Worm (Caenorhabditis elegans) whole organism, L1 larva: ENCODE measurements around the gene srt-35.
"Not testable (repeated sequence)": the region's sequence is repeated elsewhere in the genome, so short reads cannot be mapped to it uniquely, and the experiment has no call there.

Source experiments
- F16B12.6 ChIP-seq: fragments of 150-350 bp; optimal IDR thresholded peaks from 2 replicates; lab custom pipeline; 2014; ENCODE audit warnings: missing biosample characterization, missing genetic modification characterization
- Y116A8C.19 ChIP-seq: sonication (generic microtip); optimal IDR thresholded peaks from 2 replicates; lab custom pipeline; 2016; ENCODE audit warnings: missing compliant biosample characterization, missing genetic modification characterization, borderline replicate concordance
- aha-1 ChIP-seq: fragments of 150-350 bp; optimal IDR thresholded peaks from 2 replicates; lab custom pipeline; 2014; ENCODE audit warnings: missing biosample characterization, missing genetic modification characterization
- alr-1 ChIP-seq: fragments of 200-800 bp; sonication (Bioruptor generic); optimal IDR thresholded peaks from 2 replicates; lab custom pipeline; 2018; ENCODE audit warnings: borderline replicate concordance, mild to moderate bottlenecking, missing genetic modification characterization, missing compliant biosample characterization
- blmp-1 ChIP-seq: fragments of 150-350 bp; optimal IDR thresholded peaks from 2 replicates; lab custom pipeline; 2014; ENCODE audit warnings: missing biosample characterization, missing genetic modification characterization
- ceh-63 ChIP-seq: fragments of 200-800 bp; sonication (Bioruptor generic); optimal IDR thresholded peaks from 2 replicates; lab custom pipeline; 2018; ENCODE audit warnings: mild to moderate bottlenecking, missing genetic modification characterization, missing compliant biosample characterization
- ceh-8 ChIP-seq: fragments of 200-800 bp; sonication (Bioruptor generic); optimal IDR thresholded peaks from 2 replicates; lab custom pipeline; 2018; ENCODE audit warnings: mild to moderate bottlenecking, missing genetic modification characterization, moderate library complexity, missing compliant biosample characterization
- ceh-82 ChIP-seq, 3 experiments: fragments of 150-350 bp in 1 of 3; sonication (generic microtip) in 2 of 3; optimal IDR thresholded peaks; 2 replicates each; lab custom pipeline; 2014 to 2017; ENCODE audit warnings: missing biosample characterization in 3 of 3, missing genetic modification characterization in 3 of 3
- ceh-90 ChIP-seq: sonication (generic microtip); optimal IDR thresholded peaks from 2 replicates; lab custom pipeline; 2016; ENCODE audit warnings: missing genetic modification characterization, missing compliant biosample characterization
- ces-1 ChIP-seq: fragments of 150-350 bp; optimal IDR thresholded peaks from 2 replicates; lab custom pipeline; 2014; ENCODE audit warnings: missing biosample characterization, missing genetic modification reagents, missing genetic modification characterization
- dpl-1 ChIP-seq, 3 experiments: fragments of 150-350 bp in 2 of 3; sonication (generic microtip) in 1 of 3; optimal IDR thresholded peaks; 2 replicates each; lab custom pipeline; 2014 to 2017; ENCODE audit warnings: missing biosample characterization in 3 of 3, missing genetic modification characterization in 3 of 3, missing genetic modification reagents in 3 of 3
- elt-2 ChIP-seq: sonication (generic microtip); optimal IDR thresholded peaks from 2 replicates; lab custom pipeline; 2016; ENCODE audit warnings: missing genetic modification characterization, mild to moderate bottlenecking, inconsistent platforms, missing compliant biosample characterization, missing genetic modification reagents
- elt-3 ChIP-seq, 6 experiments: fragments of 150-350 bp in 1 of 6; sonication (generic microtip); optimal IDR thresholded peaks; 2 replicates each; lab custom pipeline; 2017 to 2018; ENCODE audit warnings: missing biosample characterization in 6 of 6, missing genetic modification characterization in 6 of 6, inconsistent platforms in 1 of 6
- fkh-10 ChIP-seq: sonication (generic microtip); optimal IDR thresholded peaks from 2 replicates; lab custom pipeline; 2017; ENCODE audit warnings: missing biosample characterization, missing genetic modification reagents, missing genetic modification characterization
- fkh-4 ChIP-seq: sonication (generic microtip); optimal IDR thresholded peaks from 2 replicates; lab custom pipeline; 2016; ENCODE audit warnings: missing compliant biosample characterization, missing genetic modification characterization, borderline replicate concordance
- hlh-4 ChIP-seq: sonication (generic microtip); optimal IDR thresholded peaks from 2 replicates; lab custom pipeline; 2016; ENCODE audit warnings: mild to moderate bottlenecking, missing genetic modification characterization, missing compliant biosample characterization
- lin-14 ChIP-seq: fragments of 200-800 bp; sonication (Bioruptor generic); optimal IDR thresholded peaks from 2 replicates; lab custom pipeline; 2018; ENCODE audit warnings: mild to moderate bottlenecking, missing genetic modification characterization, moderate library complexity, missing compliant biosample characterization
- lin-39 ChIP-seq: fragments of 150-350 bp; optimal IDR thresholded peaks from 2 replicates; lab custom pipeline; 2014; ENCODE audit warnings: missing biosample characterization, missing genetic modification reagents, missing genetic modification characterization
- lsy-2 ChIP-seq, 2 experiments: fragments of 150-350 bp; optimal IDR thresholded peaks; 2 replicates each; lab custom pipeline; 2014; ENCODE audit warnings: missing biosample characterization in 2 of 2, missing genetic modification characterization in 2 of 2
- mab-9 ChIP-seq: fragments of 200-800 bp; sonication (Bioruptor generic); IDR thresholded peaks from 2 replicates; pipeline ENCODE4 v1.3.6; 2022; ENCODE audit warnings: missing genetic modification reagents, missing genetic modification characterization, missing compliant biosample characterization
- mdl-1 ChIP-seq, 2 experiments: fragments of 150-350 bp; optimal IDR thresholded peaks; 2 replicates each; lab custom pipeline; 2014 to 2017; ENCODE audit warnings: missing biosample characterization in 2 of 2, missing genetic modification characterization in 2 of 2, inconsistent platforms in 1 of 2
- nhr-76 ChIP-seq: sonication (generic microtip); optimal IDR thresholded peaks from 2 replicates; lab custom pipeline; 2017; ENCODE audit warnings: missing biosample characterization, missing genetic modification characterization
- nhr-77 ChIP-seq: fragments of 150-350 bp; optimal IDR thresholded peaks from 2 replicates; lab custom pipeline; 2014; ENCODE audit warnings: missing biosample characterization, missing genetic modification characterization
- nhr-84 ChIP-seq: sonication (generic microtip); optimal IDR thresholded peaks from 2 replicates; lab custom pipeline; 2017; ENCODE audit warnings: missing biosample characterization, missing genetic modification characterization
- nhr-90 ChIP-seq: sonication (generic microtip); optimal IDR thresholded peaks from 2 replicates; lab custom pipeline; 2016; ENCODE audit warnings: mild to moderate bottlenecking, missing genetic modification characterization, missing compliant biosample characterization; ENCODE audit not compliant: poor library complexity
- pag-3 ChIP-seq: sonication (generic microtip); optimal IDR thresholded peaks from 2 replicates; lab custom pipeline; 2017; ENCODE audit warnings: missing genetic modification characterization, mild to moderate bottlenecking, missing compliant biosample characterization, antibody characterized with exemption, borderline replicate concordance; ENCODE audit not compliant: insufficient read depth
- pax-3 ChIP-seq: fragments of 200-800 bp; sonication (Bioruptor generic); optimal IDR thresholded peaks from 2 replicates; lab custom pipeline; 2018; ENCODE audit warnings: mild to moderate bottlenecking, missing genetic modification characterization, moderate library complexity, missing compliant biosample characterization
- pqm-1 ChIP-seq: sonication (generic microtip); optimal IDR thresholded peaks from 3 replicates; lab custom pipeline; 2017; ENCODE audit warnings: missing biosample characterization, missing genetic modification characterization
- skn-1 ChIP-seq: fragments of 150-350 bp; optimal IDR thresholded peaks from 2 replicates; lab custom pipeline; 2014; ENCODE audit warnings: missing biosample characterization, missing genetic modification characterization
- sox-4 ChIP-seq: sonication (generic microtip); optimal IDR thresholded peaks from 2 replicates; lab custom pipeline; 2016; ENCODE audit warnings: missing genetic modification characterization, missing compliant biosample characterization
- sup-37 ChIP-seq: fragments of 200-800 bp; sonication (Bioruptor generic); optimal IDR thresholded peaks from 2 replicates; lab custom pipeline; 2018; ENCODE audit warnings: mild to moderate bottlenecking, missing genetic modification characterization, missing compliant biosample characterization
- tbx-2 ChIP-seq: sonication (generic microtip); optimal IDR thresholded peaks from 2 replicates; lab custom pipeline; 2016; ENCODE audit warnings: missing genetic modification characterization, missing compliant biosample characterization
- unc-62 ChIP-seq: fragments of 150-350 bp; optimal IDR thresholded peaks from 2 replicates; lab custom pipeline; 2014; ENCODE audit warnings: missing biosample characterization, missing genetic modification reagents, missing genetic modification characterization
- vab-15 ChIP-seq: sonication (generic microtip); optimal IDR thresholded peaks from 2 replicates; lab custom pipeline; 2017; ENCODE audit warnings: missing genotype, mild to moderate bottlenecking, missing genetic modification characterization, missing compliant biosample characterization
- ztf-4 ChIP-seq: fragments of 150-350 bp; optimal IDR thresholded peaks from 2 replicates; lab custom pipeline; 2014; ENCODE audit warnings: missing biosample characterization, missing genetic modification characterization

The srt-35 gene

DNA sequence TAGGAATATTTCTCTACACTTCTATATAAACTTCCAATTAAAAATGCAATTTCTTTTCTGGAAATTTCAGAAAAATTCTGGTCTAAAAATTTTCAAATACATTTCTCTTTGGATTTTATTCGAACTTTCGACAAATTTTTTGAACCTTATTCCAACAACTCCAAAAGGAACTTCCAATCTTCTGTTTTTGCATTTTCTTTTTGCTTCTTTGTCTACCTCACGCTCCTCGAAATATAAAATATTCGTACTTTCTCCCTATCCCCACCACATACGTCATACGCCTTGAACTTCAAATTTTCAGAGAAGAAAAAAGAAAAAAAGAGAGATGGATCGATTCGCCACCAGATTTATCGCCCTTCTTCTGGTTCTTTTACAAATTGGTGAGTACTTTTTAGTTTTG is 45.1 kb downstream of the srt-35 start, which contains the start of gene nlp-9:
Gene nlp-9 (plus strand): TSS at position 301 of the 400 bp plus-strand sequence.
- TF ChIP-seq dpl-1 (GFP tag; optimal IDR thresholded peaks at IDR 0.05; lab: Kevin White, UChicago) (no peak), elt-2 (no peak), unc-62 (GFP tag; lab: Kevin White, UChicago) (no peak), lin-14 (no peak), mdl-1 (tag; optimal IDR thresholded peaks at IDR 0.05; lab: Kevin White, UChicago) (no peak), ceh-63 (GFP tag; lab: Kevin White, UChicago) (no peak), pax-3 (tag; lab: Kevin White, UChicago) (no peak), sup-37 (no peak), nhr-84 (tag; lab: Kevin White, UChicago) (no peak), nhr-76 (tag; lab: Kevin White, UChicago) (no peak), fkh-4 (tag; lab: Kevin White, UChicago) (no peak), nhr-90 (tag; lab: Kevin White, UChicago) (no peak), lsy-2 (tag; optimal IDR thresholded peaks at IDR 0.05; lab: Kevin White, UChicago) (no peak), hlh-4 (tag; lab: Kevin White, UChicago) (no peak), ceh-90 (tag; lab: Kevin White, UChicago) (no peak), vab-15 (no peak), pag-3 (tag; lab: Kevin White, UChicago) (no peak)

DNA sequence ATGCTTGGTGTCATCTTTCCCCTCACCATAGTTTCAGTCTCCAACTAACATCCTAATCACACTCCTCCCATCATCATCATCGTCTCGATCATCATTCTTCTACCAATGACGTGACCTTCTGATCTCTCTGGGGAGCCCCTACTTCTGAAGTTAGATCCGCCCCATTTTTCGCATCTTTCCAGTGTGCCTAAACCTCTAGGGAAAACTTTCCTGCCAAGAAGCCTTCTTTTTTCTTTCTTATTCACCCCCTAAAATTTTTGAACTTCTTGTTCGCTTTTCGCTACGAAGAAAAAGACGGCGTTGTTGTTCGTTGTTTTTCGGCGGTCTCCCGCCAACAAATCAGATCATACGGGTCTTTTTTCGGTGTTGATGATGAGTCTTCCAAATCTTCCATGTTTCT is 46.1 kb downstream of the srt-35 start:
- TF ChIP-seq ceh-8 (GFP tag; lab: Kevin White, UChicago) (no peak), mab-9 (peak; percentile 49; the same call in 1 of the 2 replicates), lin-14 (peak; percentile 65)

DNA sequence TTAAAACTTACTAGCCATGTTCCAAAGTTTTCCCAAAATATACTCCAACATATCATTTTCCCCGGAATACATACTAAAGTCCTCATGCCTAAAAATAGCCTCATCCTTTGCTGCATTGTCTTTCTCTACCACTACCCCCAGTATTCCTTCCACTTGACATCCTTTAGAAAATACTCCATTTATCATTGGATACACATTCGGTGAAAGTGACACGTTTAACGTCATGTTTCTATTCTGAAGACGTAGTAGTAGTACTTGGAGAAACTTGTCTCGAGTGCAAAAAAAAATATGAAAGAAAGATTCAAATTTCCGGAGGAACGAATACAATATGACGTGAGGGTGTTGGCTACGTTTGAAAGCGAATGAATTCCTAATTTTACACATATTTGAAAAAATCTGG is 47.5 kb downstream of the srt-35 start:
- TF ChIP-seq vab-15 (no peak), fkh-4 (tag; lab: Kevin White, UChicago) (no peak), lin-39 (tag; lab: Kevin White, UChicago) (no peak), ztf-4 (no peak), ceh-82 (tag; optimal IDR thresholded peaks at IDR 0.05; lab: Kevin White, UChicago) (no peak), blmp-1 (no peak), sox-4 (tag; lab: Kevin White, UChicago) (no peak), aha-1 (no peak), skn-1 (tag; lab: Kevin White, UChicago) (no peak), pqm-1 (tag; lab: Kevin White, UChicago) (no peak), pag-3 (tag; lab: Kevin White, UChicago) (no peak), nhr-77 (tag; lab: Kevin White, UChicago) (no peak), alr-1 (no peak), tbx-2 (no peak), elt-3 (tag; optimal IDR thresholded peaks at IDR 0.05; lab: Kevin White, UChicago) (no peak)
- TF ChIP-seq, all 84 proteins: peak for 0

DNA sequence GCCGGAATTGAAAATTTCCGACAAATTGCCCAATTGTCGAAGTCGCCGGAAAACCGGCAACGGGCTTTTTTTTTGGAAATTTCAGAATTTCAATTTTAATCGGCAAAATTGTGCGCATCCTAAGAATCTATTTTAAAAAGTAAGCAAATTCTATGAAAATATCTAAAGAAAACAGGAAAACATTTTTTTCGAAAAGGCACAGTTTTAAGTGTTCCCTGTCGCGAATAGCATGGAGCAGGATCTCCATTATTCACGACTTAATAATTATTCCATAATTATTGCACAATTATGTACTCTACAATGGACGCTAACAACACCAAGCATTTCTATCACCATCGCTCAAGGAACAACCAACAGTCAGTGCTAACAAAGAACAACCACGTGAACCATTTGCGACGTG is 48.6 kb downstream of the srt-35 start, which contains the start of gene H43I07.4:
Gene H43I07.4 (plus strand): TSS at position 301 of the 400 bp plus-strand sequence.
- not testable (repeated sequence) for TF ChIP-seq pqm-1 (tag; lab: Kevin White, UChicago); Y116A8C.19 (tag; lab: Kevin White, UChicago); blmp-1

DNA sequence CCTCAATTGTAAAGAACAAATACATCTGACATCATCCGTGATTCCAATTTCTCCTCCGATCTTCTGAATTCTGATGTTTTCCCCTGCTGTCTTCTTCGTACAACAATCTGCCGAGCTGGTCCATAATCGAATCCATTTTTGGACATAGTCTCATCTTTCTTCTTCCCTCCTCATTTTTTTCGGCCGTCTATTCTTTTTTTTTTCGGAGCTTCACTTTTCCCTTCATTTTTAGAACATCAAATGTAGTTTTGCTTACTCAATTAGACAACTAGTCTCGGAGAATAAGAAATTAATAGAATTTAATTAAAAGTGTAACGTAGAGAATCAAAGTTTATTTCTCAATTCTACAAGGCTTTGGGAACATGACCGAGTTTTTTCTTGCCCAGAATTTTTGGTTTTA is 52.9 kb downstream of the srt-35 start:
- TF ChIP-seq fkh-10 (GFP tag; lab: Kevin White, UChicago) (peak; percentile 49), ces-1 (peak; percentile 25), lin-39 (tag; lab: Kevin White, UChicago) (no peak), F16B12.6 (tag; lab: Kevin White, UChicago) (no peak)
